Worm (Caenorhabditis elegans) whole organism, young adult: ENCODE results near the gene srg-65.

Experiments
- D2030.7 ChIP-seq: fragments of 200-800 bp; sonication (Bioruptor generic); IDR thresholded peaks from 2 replicates; pipeline ENCODE4 v1.3.6; 2022; ENCODE audit warnings: missing genetic modification reagents, missing genetic modification characterization, missing compliant biosample characterization
- F39B2.1 ChIP-seq: fragments of 200-800 bp; sonication (Bioruptor generic); IDR thresholded peaks from 2 replicates; pipeline ENCODE4 v1.3.6; 2022; ENCODE audit warnings: missing genetic modification reagents, missing genetic modification characterization, missing compliant biosample characterization
- unc-62 ChIP-seq: fragments of 150-350 bp; optimal IDR thresholded peaks from 2 replicates; lab custom pipeline; 2014; ENCODE audit warnings: missing biosample characterization, missing genetic modification reagents, missing genetic modification characterization

DNA sequence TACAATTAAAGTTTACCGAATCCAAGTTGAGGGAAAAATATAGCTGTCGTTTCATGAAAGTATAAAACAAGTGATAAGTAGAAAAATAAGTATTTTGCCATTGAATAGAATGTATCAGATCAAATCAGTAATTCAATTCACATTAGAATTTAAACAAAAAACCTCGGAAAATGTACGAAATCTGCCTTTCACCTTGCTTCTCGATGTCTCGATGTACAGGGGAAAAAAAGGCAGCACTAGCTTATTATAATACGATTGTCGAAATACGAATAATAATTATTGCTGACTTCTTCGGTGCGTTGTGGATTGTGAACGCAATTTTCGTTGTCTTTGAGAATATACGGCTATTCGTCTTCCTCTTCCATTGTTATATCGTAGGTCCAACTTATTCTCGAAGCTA, 4.0 kb upstream of the srg-65 start, which contains the start of gene grl-18:
- TF ChIP-seq unc-62, result no peak
- no peak for TF ChIP-seq F39B2.1 (GFP tag; lab: Robert Waterston, UW)
- TF ChIP-seq D2030.7 (GFP tag; lab: Robert Waterston, UW), result no peak
